Fruit fly (Drosophila melanogaster) whole organism, embryonic: ENCODE measurements around the gene REG.

Experiments used
- Adf1 ChIP-seq: fragments of 200-800 bp; sonication (Bioruptor generic); IDR thresholded peaks from 2 replicates; pipeline ENCODE4 v1.3.6; 2022; ENCODE audit warnings: missing biosample characterization, missing genetic modification characterization
- Atf-2 ChIP-seq: fragments of 200-800 bp; sonication (Bioruptor generic); optimal IDR thresholded peaks from 2 replicates; lab custom pipeline; 2016; ENCODE audit warnings: missing biosample characterization, missing genetic modification characterization
- BEAF-32 ChIP-seq: fragments of 200-800 bp; sonication (Bioruptor generic); optimal IDR thresholded peaks from 3 replicates; lab custom pipeline; 2017; ENCODE audit warnings: missing biosample characterization, missing genetic modification characterization, mild to moderate bottlenecking, moderate library complexity, missing genetic modification reagents
- Bdp1 ChIP-seq: fragments of 200-800 bp; sonication (Bioruptor generic); optimal IDR thresholded peaks from 3 replicates; lab custom pipeline; 2016; ENCODE audit warnings: missing biosample characterization, missing genetic modification characterization
- CG10565 ChIP-seq: fragments of 200-800 bp; sonication (Bioruptor generic); optimal IDR thresholded peaks from 3 replicates; lab custom pipeline; 2016; ENCODE audit warnings: missing biosample characterization, mild to moderate bottlenecking, missing genetic modification characterization
- CG12155 ChIP-seq: fragments of 200-800 bp; sonication (Bioruptor generic); optimal IDR thresholded peaks from 3 replicates; lab custom pipeline; 2016; ENCODE audit warnings: missing biosample characterization, missing genetic modification characterization
- CG12744 ChIP-seq: fragments of 200-800 bp; sonication (Bioruptor generic); optimal IDR thresholded peaks from 2 replicates; lab custom pipeline; 2016; ENCODE audit warnings: missing biosample characterization, missing genetic modification characterization
- CG14441 ChIP-seq: fragments of 200-800 bp; sonication (Bioruptor generic); IDR thresholded peaks from 2 replicates; pipeline ENCODE4 v1.3.6; 2022; ENCODE audit warnings: missing biosample characterization, missing genetic modification characterization
- CG15011 ChIP-seq: fragments of 200-800 bp; sonication (Bioruptor generic); optimal IDR thresholded peaks from 3 replicates; lab custom pipeline; 2018; ENCODE audit warnings: missing biosample characterization, mild to moderate bottlenecking, missing genetic modification characterization
- CG15696 ChIP-seq: fragments of 200-800 bp; sonication (Bioruptor generic); optimal IDR thresholded peaks from 2 replicates; lab custom pipeline; 2019; ENCODE audit warnings: missing biosample characterization, mild to moderate bottlenecking, missing genetic modification characterization, moderate library complexity
- CG16863 ChIP-seq: fragments of 200-800 bp; sonication (Bioruptor generic); optimal IDR thresholded peaks from 3 replicates; lab custom pipeline; 2016; ENCODE audit warnings: missing biosample characterization, missing genetic modification characterization
- CG2202 ChIP-seq: fragments of 200-800 bp; sonication (Bioruptor generic); optimal IDR thresholded peaks from 2 replicates; lab custom pipeline; 2018; ENCODE audit warnings: missing biosample characterization, mild to moderate bottlenecking, missing genetic modification characterization
- CG31224 ChIP-seq: fragments of 200-800 bp; sonication (Bioruptor generic); IDR thresholded peaks from 2 replicates; pipeline ENCODE4 v1.3.6; 2022; ENCODE audit warnings: missing biosample characterization, missing genetic modification characterization
- CG3281 ChIP-seq: fragments of 200-800 bp; sonication (Bioruptor generic); optimal IDR thresholded peaks from 3 replicates; lab custom pipeline; 2017; ENCODE audit warnings: missing biosample characterization, mild to moderate bottlenecking, missing genetic modification characterization
- CG5953 ChIP-seq: fragments of 200-800 bp; sonication (Bioruptor generic); IDR thresholded peaks from 2 replicates; pipeline ENCODE4 v1.3.6; 2022; ENCODE audit warnings: missing biosample characterization, missing genetic modification characterization
- CG6854 ChIP-seq: fragments of 200-800 bp; sonication (Bioruptor generic); optimal IDR thresholded peaks from 3 replicates; lab custom pipeline; 2017; ENCODE audit warnings: missing biosample characterization, mild to moderate bottlenecking, missing genetic modification characterization
- CG7372 ChIP-seq: fragments of 200-800 bp; sonication (Bioruptor generic); IDR thresholded peaks from 2 replicates; pipeline ENCODE4 v1.3.6; 2022; ENCODE audit warnings: missing biosample characterization, missing genetic modification characterization
- CG7839 ChIP-seq: fragments of 200-800 bp; sonication (Bioruptor generic); optimal IDR thresholded peaks from 3 replicates; lab custom pipeline; 2018; ENCODE audit warnings: missing biosample characterization, mild to moderate bottlenecking, missing genetic modification characterization, moderate library complexity
- CG7928 ChIP-seq: fragments of 200-800 bp; sonication (Bioruptor generic); optimal IDR thresholded peaks from 2 replicates; lab custom pipeline; 2017; ENCODE audit warnings: missing biosample characterization, mild to moderate bottlenecking, missing genetic modification characterization
- CG7987 ChIP-seq: fragments of 200-800 bp; sonication (Bioruptor generic); optimal IDR thresholded peaks from 2 replicates; lab custom pipeline; 2018; ENCODE audit warnings: missing biosample characterization, mild to moderate bottlenecking, missing genetic modification characterization, moderate library complexity
- Dp ChIP-seq: fragments of 200-800 bp; sonication (Bioruptor generic); optimal IDR thresholded peaks from 2 replicates; lab custom pipeline; 2018; ENCODE audit warnings: missing biosample characterization, mild to moderate bottlenecking, missing genetic modification characterization, moderate library complexity
- ERR ChIP-seq: fragments of 200-800 bp; sonication (Bioruptor generic); optimal IDR thresholded peaks from 2 replicates; lab custom pipeline; 2016; ENCODE audit warnings: missing biosample characterization, missing genetic modification characterization
- Fer1 ChIP-seq: fragments of 200-800 bp; sonication (Bioruptor generic); optimal IDR thresholded peaks from 2 replicates; lab custom pipeline; 2017; ENCODE audit warnings: missing biosample characterization, mild to moderate bottlenecking, missing genetic modification characterization
- Hand ChIP-seq: fragments of 200-800 bp; sonication (Bioruptor generic); optimal IDR thresholded peaks from 2 replicates; lab custom pipeline; 2017; ENCODE audit warnings: mild to moderate bottlenecking, missing biosample characterization, missing genetic modification reagents, missing genetic modification characterization
- Hmr ChIP-seq: fragments of 200-800 bp; sonication (Bioruptor generic); optimal IDR thresholded peaks from 3 replicates; lab custom pipeline; 2017; ENCODE audit warnings: mild to moderate bottlenecking, missing biosample characterization, missing genetic modification reagents, missing genetic modification characterization
- MESR4 ChIP-seq: fragments of 200-800 bp; sonication (Bioruptor generic); optimal IDR thresholded peaks from 2 replicates; lab custom pipeline; 2018; ENCODE audit warnings: missing biosample characterization, mild to moderate bottlenecking, missing genetic modification characterization, moderate library complexity
- Max ChIP-seq: fragments of 200-800 bp; sonication (Bioruptor generic); optimal IDR thresholded peaks from 2 replicates; lab custom pipeline; 2016; ENCODE audit warnings: missing biosample characterization, mild to moderate bottlenecking, missing genetic modification characterization
- Mrtf ChIP-seq: fragments of 200-800 bp; sonication (Bioruptor generic); IDR thresholded peaks from 3 replicates; pipeline ENCODE4 v1.3.6; 2022; ENCODE audit warnings: missing biosample characterization, missing genetic modification characterization
- Neu2 ChIP-seq: fragments of 200-800 bp; sonication (Bioruptor generic); optimal IDR thresholded peaks from 3 replicates; lab custom pipeline; 2016; ENCODE audit warnings: missing biosample characterization, missing genetic modification characterization, borderline replicate concordance
- Sin3A ChIP-seq: fragments of >200 bp; optimal IDR thresholded peaks from 2 replicates; lab custom pipeline; 2018
- Six4 ChIP-seq: fragments of 200-800 bp; sonication (Bioruptor generic); optimal IDR thresholded peaks from 2 replicates; lab custom pipeline; 2016; ENCODE audit warnings: missing biosample characterization, missing genetic modification characterization
- Sry-β ChIP-seq: fragments of 200-800 bp; sonication (Bioruptor generic); optimal IDR thresholded peaks from 2 replicates; lab custom pipeline; 2018; ENCODE audit warnings: missing biosample characterization, mild to moderate bottlenecking, missing genetic modification characterization, moderate library complexity
- Ssrp ChIP-seq: fragments of 200-800 bp; sonication (Bioruptor generic); optimal IDR thresholded peaks from 2 replicates; lab custom pipeline; 2018; ENCODE audit warnings: missing biosample characterization, mild to moderate bottlenecking, missing genetic modification characterization, moderate library complexity
- Vsx1 ChIP-seq: fragments of 200-800 bp; sonication (Bioruptor generic); optimal IDR thresholded peaks from 2 replicates; lab custom pipeline; 2017; ENCODE audit warnings: missing biosample characterization, mild to moderate bottlenecking, missing genetic modification characterization, missing genetic modification reagents
- chm ChIP-seq: fragments of 200-800 bp; sonication (Bioruptor generic); IDR thresholded peaks from 2 replicates; pipeline ENCODE4 v1.3.6; 2022; ENCODE audit warnings: missing biosample characterization, missing genetic modification characterization
- eve ChIP-seq, 2 experiments: fragments of >200 bp; optimal IDR thresholded peaks; 2 replicates each; lab custom pipeline; 2017; ENCODE audit warnings: missing biosample characterization in 2 of 2, missing genetic modification characterization in 2 of 2
- hb ChIP-seq: fragments of 200-800 bp; sonication (Bioruptor generic); IDR thresholded peaks from 3 replicates; pipeline ENCODE4 v1.3.6; 2022; ENCODE audit warnings: missing biosample characterization, missing genetic modification characterization; ENCODE audit not compliant: partially characterized antibody
- jumu ChIP-seq: fragments of 200-800 bp; sonication (Bioruptor generic); optimal IDR thresholded peaks from 3 replicates; lab custom pipeline; 2016; ENCODE audit warnings: missing biosample characterization, missing genetic modification characterization
- mirr ChIP-seq: fragments of 200-800 bp; sonication (Bioruptor generic); optimal IDR thresholded peaks from 3 replicates; lab custom pipeline; 2018; ENCODE audit warnings: missing biosample characterization, mild to moderate bottlenecking, missing genetic modification characterization
- nom ChIP-seq: fragments of 200-800 bp; sonication (Bioruptor generic); optimal IDR thresholded peaks from 2 replicates; lab custom pipeline; 2017; ENCODE audit warnings: missing biosample characterization, missing genetic modification characterization, mild to moderate bottlenecking, moderate library complexity, missing genetic modification reagents
- odd ChIP-seq: fragments of 200-800 bp; sonication (Bioruptor generic); optimal IDR thresholded peaks from 2 replicates; lab custom pipeline; 2017; ENCODE audit warnings: missing biosample characterization, mild to moderate bottlenecking, missing genetic modification characterization
- peb ChIP-seq: fragments of 200-800 bp; sonication (Bioruptor generic); IDR thresholded peaks from 2 replicates; pipeline ENCODE4 v1.3.6; 2022; ENCODE audit warnings: missing biosample characterization, missing genetic modification characterization
- rib ChIP-seq: fragments of 200-800 bp; sonication (Bioruptor generic); IDR thresholded peaks from 2 replicates; pipeline ENCODE4 v1.3.6; 2022; ENCODE audit warnings: missing biosample characterization, missing genetic modification characterization
- ro ChIP-seq: fragments of 200-800 bp; sonication (Bioruptor generic); IDR thresholded peaks from 2 replicates; pipeline ENCODE4 v1.3.6; 2022; ENCODE audit warnings: missing biosample characterization, missing genetic modification characterization
- sd ChIP-seq: fragments of 200-800 bp; sonication (Bioruptor generic); optimal IDR thresholded peaks from 3 replicates; lab custom pipeline; 2018; ENCODE audit warnings: missing biosample characterization, mild to moderate bottlenecking, missing genetic modification characterization, moderate library complexity
- sisA ChIP-seq: fragments of 200-800 bp; sonication (Bioruptor generic); IDR thresholded peaks from 2 replicates; pipeline ENCODE4 v1.3.6; 2022; ENCODE audit warnings: missing biosample characterization, missing genetic modification characterization
- slp2 ChIP-seq: fragments of 200-800 bp; sonication (Bioruptor generic); optimal IDR thresholded peaks from 2 replicates; lab custom pipeline; 2016; ENCODE audit warnings: missing biosample characterization, missing genetic modification characterization
- sna ChIP-seq: fragments of 200-800 bp; sonication (Bioruptor generic); IDR thresholded peaks from 2 replicates; pipeline ENCODE4 v1.3.6; 2022; ENCODE audit warnings: missing biosample characterization, missing genetic modification characterization; ENCODE audit not compliant: partially characterized antibody
- sob ChIP-seq: fragments of 200-800 bp; sonication (Bioruptor generic); IDR thresholded peaks from 2 replicates; pipeline ENCODE4 v1.3.6; 2022; ENCODE audit warnings: missing biosample characterization, missing genetic modification characterization
- stc ChIP-seq: fragments of 200-800 bp; sonication (Bioruptor generic); IDR thresholded peaks from 2 replicates; pipeline ENCODE4 v1.3.6; 2022; ENCODE audit warnings: missing biosample characterization, missing genetic modification characterization
- tup ChIP-seq: fragments of 200-800 bp; sonication (Bioruptor generic); optimal IDR thresholded peaks from 2 replicates; lab custom pipeline; 2016; ENCODE audit warnings: missing biosample characterization, mild to moderate bottlenecking, missing genetic modification characterization, moderate library complexity
- zen2 ChIP-seq: fragments of 200-800 bp; sonication (Bioruptor generic); IDR thresholded peaks from 3 replicates; pipeline ENCODE4 v1.3.6; 2022; ENCODE audit warnings: missing biosample characterization, missing genetic modification characterization; ENCODE audit not compliant: partially characterized antibody

Gene REG

dm6 chrX:13208075-13208474, 4.0 kb upstream of the REG start (continued):
- TF ChIP-seq Mrtf (GFP tag; lab: Robert Waterston, UW), result no peak
- no peak for TF ChIP-seq Bdp1 (GFP tag; lab: Kevin White, UChicago)
- TF ChIP-seq Max, result no peak
- TF ChIP-seq Fer1 (GFP tag; lab: Kevin White, UChicago), result peak; percentile 58
- TF ChIP-seq CG31224 (GFP tag; lab: Robert Waterston, UW), result no peak
- TF ChIP-seq CG16863, result no peak
- TF ChIP-seq Six4 (GFP tag; lab: Kevin White, UChicago), result no peak
- TF ChIP-seq eve (GFP tag; optimal IDR thresholded peaks at IDR 0.05; lab: Kevin White, UChicago), result no peak
- TF ChIP-seq Adf1, result no peak
- no peak for TF ChIP-seq Atf-2
- no peak for TF ChIP-seq rib (GFP tag; lab: Robert Waterston, UW)
- peak; percentile 39 for TF ChIP-seq Hand (GFP tag; lab: Kevin White, UChicago)
- TF ChIP-seq Vsx1 (GFP tag; lab: Kevin White, UChicago), result no peak
- no peak for TF ChIP-seq MESR4
- no peak for TF ChIP-seq stc (GFP tag; lab: Robert Waterston, UW)
- no peak for TF ChIP-seq sob (GFP tag; lab: Robert Waterston, UW)
- TF ChIP-seq mirr (GFP tag; lab: Kevin White, UChicago), result no peak
- TF ChIP-seq hb (GFP tag; lab: Robert Waterston, UW), result no peak
- TF ChIP-seq ro (GFP tag; lab: Robert Waterston, UW), result no peak
- peak; percentile 59 for TF ChIP-seq Hmr (GFP tag; lab: Kevin White, UChicago)
- no peak for TF ChIP-seq CG15696 (tag; lab: Kevin White, UChicago)
- no peak for TF ChIP-seq nom (GFP tag; lab: Kevin White, UChicago)
- TF ChIP-seq CG6854 (GFP tag; lab: Kevin White, UChicago), result peak; percentile 13
- TF ChIP-seq odd (GFP tag; lab: Kevin White, UChicago), result peak; percentile 22
- no peak for TF ChIP-seq sisA
- TF ChIP-seq CG12744 (GFP tag; lab: Kevin White, UChicago), result no peak
- TF ChIP-seq zen2 (GFP tag; lab: Robert Waterston, UW), result no peak
- no peak for TF ChIP-seq CG15011 (GFP tag; lab: Kevin White, UChicago)
- TF ChIP-seq slp2 (GFP tag; lab: Kevin White, UChicago), result no peak
- TF ChIP-seq sna, result no peak
- no peak for TF ChIP-seq Sry-β (GFP tag; lab: Kevin White, UChicago)
- no peak for TF ChIP-seq CG7928 (GFP tag; lab: Kevin White, UChicago)
- no peak for TF ChIP-seq CG7372
- TF ChIP-seq ERR, result no peak
- TF ChIP-seq Dp (GFP tag; lab: Kevin White, UChicago), result no peak
- TF ChIP-seq tup, result no peak
- no peak for TF ChIP-seq CG5953 (GFP tag; lab: Robert Waterston, UW)
- TF ChIP-seq peb (GFP tag; lab: Robert Waterston, UW), result no peak
- no peak for TF ChIP-seq jumu (GFP tag; lab: Kevin White, UChicago)
- peak; percentile 68 for TF ChIP-seq CG7839 (tag; lab: Kevin White, UChicago)
- no peak for TF ChIP-seq chm (GFP tag; lab: Robert Waterston, UW)
- TF ChIP-seq CG14441 (GFP tag; lab: Robert Waterston, UW), result no peak
- no peak for TF ChIP-seq CG2202 (tag; lab: Kevin White, UChicago)
- no peak for TF ChIP-seq BEAF-32
- TF ChIP-seq Ssrp, result peak; percentile 32
- no peak for TF ChIP-seq CG10565 (GFP tag; lab: Kevin White, UChicago)
- TF ChIP-seq Sin3A (lab: Kevin White, UChicago), result no peak
- TF ChIP-seq sd (tag; lab: Kevin White, UChicago), result no peak
- no peak for TF ChIP-seq CG7987 (GFP tag; lab: Kevin White, UChicago)
- TF ChIP-seq CG12155 (GFP tag; lab: Kevin White, UChicago), result no peak
- TF ChIP-seq Neu2 (GFP tag; lab: Kevin White, UChicago), result no peak
- peak; percentile 37 for TF ChIP-seq CG3281 (GFP tag; lab: Kevin White, UChicago)
